Worm (Caenorhabditis elegans) whole organism, L1 larva: ENCODE results near the gene hpo-18.

Experiments used
- lin-15B ChIP-seq: fragments of 150-350 bp; sonication (generic microtip); optimal IDR thresholded peaks from 3 replicates; lab custom pipeline; 2014; ENCODE audit warnings: missing biosample characterization, missing genetic modification characterization
- tbx-2 ChIP-seq: sonication (generic microtip); optimal IDR thresholded peaks from 2 replicates; lab custom pipeline; 2016; ENCODE audit warnings: missing genetic modification characterization, missing compliant biosample characterization

DNA sequence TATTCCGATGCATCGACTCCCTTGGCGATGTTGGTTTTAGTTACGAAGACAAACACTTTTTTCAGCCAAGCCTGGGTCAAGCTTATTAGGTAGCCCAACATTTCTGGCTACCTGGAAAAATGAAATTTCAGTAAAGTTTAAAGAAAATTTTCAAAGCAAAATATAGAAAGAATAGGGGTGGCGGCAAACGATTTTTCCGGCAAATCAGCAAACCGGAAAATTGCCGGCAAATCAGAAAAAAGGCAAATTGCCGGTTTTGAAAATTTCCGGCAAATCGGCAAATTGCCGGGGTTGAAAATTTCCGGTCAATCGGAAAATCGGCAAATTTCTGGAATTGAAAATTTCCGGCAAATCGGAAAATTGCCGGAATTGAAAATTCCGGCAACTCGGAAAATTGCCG, 31.4 kb upstream of the hpo-18 start, which contains the start of gene F32D1.8:
- TF ChIP-seq tbx-2 (tag; lab: Kevin White, UChicago) (no peak), lin-15B (no peak)
